Fruit fly (Drosophila melanogaster) S2 (cell line): Measurements from ENCODE around the gene CG45045.

Experiments
- CG8478 ChIP-seq: fragments of >200 bp; optimal IDR thresholded peaks from 2 replicates; lab custom pipeline; 2018
- CTCF ChIP-seq, 2 experiments: fragments of >200 bp; optimal IDR thresholded peaks; 2 replicates each; lab custom pipeline; 2018

DNA sequence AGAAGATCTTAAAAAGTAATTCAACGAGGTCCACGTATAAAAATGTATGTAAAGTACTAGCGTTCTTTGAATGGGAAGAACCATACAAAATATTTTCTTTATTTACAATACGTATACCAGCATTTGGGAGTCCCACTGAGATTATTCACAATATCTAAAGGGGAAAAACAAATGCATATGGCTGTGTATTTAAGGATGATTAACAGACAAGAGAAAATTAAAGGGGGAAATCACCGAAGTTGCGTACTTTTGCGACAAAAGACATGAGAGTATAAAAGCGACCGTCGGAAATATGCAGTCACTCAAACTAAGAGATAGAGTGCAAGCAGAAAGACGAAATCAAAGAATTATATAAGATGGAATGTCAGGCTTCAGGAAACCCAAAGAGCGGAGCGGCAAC, 42.4 kb upstream of the CG45045 start, which contains the start of gene AttD:
- TF ChIP-seq CG8478 (lab: Kevin White, UChicago) (no peak), CTCF (optimal IDR thresholded peaks at IDR 0.05; lab: Kevin White, UChicago) (no peak)
